Fruit fly (Drosophila melanogaster) S2 (cell line): Measurements from ENCODE around the gene CG15253.
"Not testable (repeated sequence)": the region's sequence is repeated elsewhere in the genome, so short reads cannot be mapped to it uniquely, and the experiment has no call there.

Experiments used
- CG8478 ChIP-seq: fragments of >200 bp; optimal IDR thresholded peaks from 2 replicates; lab custom pipeline; 2018
- CTCF ChIP-seq, 2 experiments: fragments of >200 bp; optimal IDR thresholded peaks; 2 replicates each; lab custom pipeline; 2018

dm6 chr2L:15659374-15659773, 43.2 kb upstream of the CG15253 start, which contains the start of gene CG44141:
- TF ChIP-seq CTCF (optimal IDR thresholded peaks at IDR 0.05; lab: Kevin White, UChicago); CG8478 (lab: Kevin White, UChicago): not testable (repeated sequence)
